Worm (Caenorhabditis elegans): ENCODE measurements around the gene E04F6.6.

E04F6.6 gene

DNA sequence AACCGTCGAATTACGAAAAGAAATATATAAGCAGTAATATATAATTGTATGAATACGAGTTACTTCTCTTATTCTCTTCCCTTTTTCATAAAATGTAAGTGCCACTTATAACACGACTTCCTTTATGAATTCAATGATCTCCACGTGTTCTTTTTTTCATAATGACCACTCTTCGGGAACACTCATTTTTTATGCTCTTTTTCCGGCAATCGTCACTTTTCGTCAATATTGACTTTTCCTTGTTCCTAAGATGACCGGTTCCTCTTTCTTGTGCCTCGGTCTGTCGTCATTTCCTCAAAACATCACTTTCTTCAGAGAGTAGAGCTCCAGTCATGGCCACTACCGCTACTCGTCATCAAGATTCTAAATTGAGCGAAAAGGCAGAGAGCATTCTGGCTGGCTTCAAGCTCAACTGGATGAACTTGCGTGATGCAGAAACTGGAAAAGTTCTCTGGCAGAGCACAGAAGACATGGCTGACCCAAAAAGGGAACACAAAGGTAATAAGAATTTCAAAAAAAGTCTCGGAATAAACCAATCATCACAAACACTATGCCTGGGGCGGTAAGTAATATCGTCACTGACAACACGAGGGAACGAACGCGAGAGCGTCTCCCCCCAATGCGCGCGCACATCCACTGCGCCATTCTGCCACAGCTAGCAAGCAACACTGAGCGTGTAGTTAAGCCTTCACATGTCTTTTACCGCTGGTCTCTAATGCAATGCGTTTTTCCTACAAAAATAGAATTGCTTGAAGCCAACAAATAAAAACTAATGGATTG is 15.7 kb downstream of the E04F6.6 start, which contains the start of gene pdl-1:
TSS of gene pdl-1 (plus strand) at position 309 of the 780 bp plus-strand sequence.
- TF ChIP-seq tbx-2 (tag; optimal IDR thresholded peaks at IDR 0.05) (peak; percentile 65), nhr-71 (tag; optimal IDR thresholded peaks at IDR 0.05) (peak; percentile 73), mdl-1 (tag; optimal IDR thresholded peaks at IDR 0.05) (peak in 1 of 2 experiments; percentile 79), tlp-1 (tag; optimal IDR thresholded peaks at IDR 0.05) (no peak), ces-1 (GFP tag; optimal IDR thresholded peaks at IDR 0.05) (no peak), unc-98 (GFP tag; IDR thresholded peaks at IDR 0.05) (no peak), unc-130 (tag; optimal IDR thresholded peaks at IDR 0.05) (peak; percentile 15), fos-1 (tag; optimal IDR thresholded peaks at IDR 0.05) (no peak), jun-1 (tag; optimal IDR thresholded peaks at IDR 0.05) (peak; percentile 37), C16A3.4 (tag; optimal IDR thresholded peaks at IDR 0.05) (peak; percentile 84), ama-1 (optimal IDR thresholded peaks at IDR 0.05) (no peak), grh-1 (GFP tag; IDR thresholded peaks at IDR 0.05) (peak; percentile 55; the same call in 1 of the 2 replicates), unc-62 (GFP tag; optimal IDR thresholded peaks at IDR 0.05) (no peak), nhr-12 (tag; optimal IDR thresholded peaks at IDR 0.05) (no peak), elt-3 (tag; optimal IDR thresholded peaks at IDR 0.05) (peak in 3 of 6 experiments; percentile 24 to 61 (median 58)), dsc-1 (tag; optimal IDR thresholded peaks at IDR 0.05) (peak; percentile 72), efl-3 (GFP tag; optimal IDR thresholded peaks at IDR 0.05) (no peak), nhr-76 (tag; optimal IDR thresholded peaks at IDR 0.05) (no peak), mef-2 (tag; optimal IDR thresholded peaks at IDR 0.05) (no peak), dpl-1 (GFP tag; optimal IDR thresholded peaks at IDR 0.05) (peak in 2 of 3 experiments; percentile 34 to 43), nhr-11 (tag; optimal IDR thresholded peaks at IDR 0.05) (no peak), F16B12.6 (tag; optimal IDR thresholded peaks at IDR 0.05) (peak; percentile 32), blmp-1 (tag; optimal IDR thresholded peaks at IDR 0.05) (peak; percentile 27), lin-39 (tag; optimal IDR thresholded peaks at IDR 0.05) (no peak), nhr-20 (tag; optimal IDR thresholded peaks at IDR 0.05) (peak; percentile 73), rnt-1 (tag; optimal IDR thresholded peaks at IDR 0.05) (peak; percentile 79), ceh-90 (tag; optimal IDR thresholded peaks at IDR 0.05) (no peak), sox-4 (tag; optimal IDR thresholded peaks at IDR 0.05) (no peak), elt-2 (tag; optimal IDR thresholded peaks at IDR 0.05) (peak; percentile 46), alr-1 (tag; optimal IDR thresholded peaks at IDR 0.05; ENCODE audit: borderline replicate concordance) (no peak), hlh-4 (tag; optimal IDR thresholded peaks at IDR 0.05) (no peak), ztf-4 (tag; optimal IDR thresholded peaks at IDR 0.05) (peak; percentile 75), mep-1 (tag; optimal IDR thresholded peaks at IDR 0.05) (peak; percentile 77), efl-1 (optimal IDR thresholded peaks at IDR 0.05) (peak; percentile 44 to 60), efl-1 (GFP tag; optimal IDR thresholded peaks at IDR 0.05 in 1 of 2) (peak; percentile 35 to 96), nhr-85 (tag) (peak; percentile 68), fkh-4 (tag; optimal IDR thresholded peaks at IDR 0.05; ENCODE audit: borderline replicate concordance) (no peak), fkh-8 (tag; optimal IDR thresholded peaks at IDR 0.05) (peak; percentile 62), sptf-1 (tag; optimal IDR thresholded peaks at IDR 0.05) (no peak), sup-37 (GFP tag; optimal IDR thresholded peaks at IDR 0.05) (no peak), irx-1 (tag; optimal IDR thresholded peaks at IDR 0.05) (peak; percentile 17), xbp-1 (tag; optimal IDR thresholded peaks at IDR 0.05) (peak; percentile 64), zip-4 (GFP tag; optimal IDR thresholded peaks at IDR 0.05) (peak; percentile 17), ceh-8 (GFP tag; optimal IDR thresholded peaks at IDR 0.05) (no peak), lin-14 (GFP tag; optimal IDR thresholded peaks at IDR 0.05) (peak; percentile 61), nhr-84 (tag; optimal IDR thresholded peaks at IDR 0.05) (no peak), snpc-4 (tag; optimal IDR thresholded peaks at IDR 0.05) (peak; percentile 58), C34B4.2 (tag; optimal IDR thresholded peaks at IDR 0.05) (no peak), zag-1 (tag; optimal IDR thresholded peaks at IDR 0.05) (no peak), lir-3 (tag; optimal IDR thresholded peaks at IDR 0.05; ENCODE audit: poor library complexity) (peak; percentile 87), nhr-77 (tag; optimal IDR thresholded peaks at IDR 0.05) (no peak), lin-15B (tag; optimal IDR thresholded peaks at IDR 0.05) (no peak), vab-15 (tag; optimal IDR thresholded peaks at IDR 0.05) (no peak)
